Fruit fly (Drosophila melanogaster): ENCODE results near the gene Spag1.

- no peak for TF ChIP-seq CG9948 (tag; optimal IDR thresholded peaks at IDR 0.05)
- TF ChIP-seq Ets98B (GFP tag; IDR thresholded peaks at IDR 0.05), result no peak
- no peak for TF ChIP-seq CG8159 (tag; optimal IDR thresholded peaks at IDR 0.05)
- no peak for TF ChIP-seq CG32121 (GFP tag; IDR thresholded peaks at IDR 0.05)
Observed at dm6 chr3R:26987455-26987854, 39.8 kb downstream of the Spag1 start.

All from whole organism, pupa.